Worm (Caenorhabditis elegans): ENCODE data around the gene sms-5.
A peak's percentile ranks its signal among the peaks of the same experiment; 100 is the strongest.

Gene sms-5

ce11 chrII:484328-484916 lies 10.8 kb upstream of the sms-5 start, which contains the start of the genes gldi-1 and prp-21:
Gene gldi-1 (minus strand): TSS chrII:484378.
Gene prp-21 (plus strand): TSS chrII:484866.
- peak; percentile 13 for TF ChIP-seq snpc-4 (tag; optimal IDR thresholded peaks at IDR 0.05)
- peak; percentile 80 for TF ChIP-seq lin-15B (tag; optimal IDR thresholded peaks at IDR 0.05)
- peak; percentile 56 for TF ChIP-seq pha-4 (tag; optimal IDR thresholded peaks at IDR 0.05)
- no peak for TF ChIP-seq hmg-11 (tag; optimal IDR thresholded peaks at IDR 0.05)

ce11 chrII:502638-503037 lies 7.4 kb downstream of the sms-5 start:
- TF ChIP-seq ceh-16 (tag; optimal IDR thresholded peaks at IDR 0.05) (no peak), ceh-28 (tag; optimal IDR thresholded peaks at IDR 0.05) (no peak), sea-2 (GFP tag; optimal IDR thresholded peaks at IDR 0.05) (no peak), ama-1 (optimal IDR thresholded peaks at IDR 0.05) (no peak), zag-1 (tag; optimal IDR thresholded peaks at IDR 0.05) (no peak), skn-1 (tag; optimal IDR thresholded peaks at IDR 0.05) (no peak), nhr-43 (tag; optimal IDR thresholded peaks at IDR 0.05; ENCODE audit: poor library complexity, severe bottlenecking) (no peak), nhr-28 (tag; optimal IDR thresholded peaks at IDR 0.05) (no peak), nhr-76 (tag; optimal IDR thresholded peaks at IDR 0.05) (no peak), fkh-2 (tag; optimal IDR thresholded peaks at IDR 0.05) (no peak), aly-2 (tag; optimal IDR thresholded peaks at IDR 0.05) (no peak), mml-1 (tag; optimal IDR thresholded peaks at IDR 0.05) (no peak), ZK546.5 (tag; optimal IDR thresholded peaks at IDR 0.05) (no peak), fos-1 (tag; optimal IDR thresholded peaks at IDR 0.05) (no peak)

ce11 chrII:506069-506468 lies 10.8 kb downstream of the sms-5 start:
- TF ChIP-seq lsy-12 (tag; optimal IDR thresholded peaks at IDR 0.05) (peak; percentile 68), hmg-11 (tag; optimal IDR thresholded peaks at IDR 0.05) (peak; percentile 9), nhr-25 (tag; optimal IDR thresholded peaks at IDR 0.05) (no peak), lin-15B (tag; optimal IDR thresholded peaks at IDR 0.05) (peak; percentile 53), nhr-23 (tag; optimal IDR thresholded peaks at IDR 0.05) (peak; percentile 48), ztf-4 (tag; optimal IDR thresholded peaks at IDR 0.05) (no peak), nfya-1 (tag; optimal IDR thresholded peaks at IDR 0.05; ENCODE audit: insufficient read depth) (peak; percentile 25), ceh-28 (tag; optimal IDR thresholded peaks at IDR 0.05) (peak; percentile 36), ceh-82 (tag; optimal IDR thresholded peaks at IDR 0.05) (peak; percentile 19)

ce11 chrII:508603-509002 lies 13.4 kb downstream of the sms-5 start:
- TF ChIP-seq aly-2 (tag; optimal IDR thresholded peaks at IDR 0.05) (no peak), pqm-1 (tag; optimal IDR thresholded peaks at IDR 0.05) (no peak), ceh-9 (tag; optimal IDR thresholded peaks at IDR 0.05) (no peak), eor-1 (tag; optimal IDR thresholded peaks at IDR 0.05) (no peak), fos-1 (tag; optimal IDR thresholded peaks at IDR 0.05) (no peak), nhr-237 (tag; optimal IDR thresholded peaks at IDR 0.05) (no peak), egl-27 (tag; optimal IDR thresholded peaks at IDR 0.05) (no peak), lin-15B (tag; optimal IDR thresholded peaks at IDR 0.05) (no peak), lin-39 (tag; optimal IDR thresholded peaks at IDR 0.05) (no peak), zag-1 (tag; optimal IDR thresholded peaks at IDR 0.05) (no peak), R02D3.7 (tag; optimal IDR thresholded peaks at IDR 0.05) (no peak), jun-1 (tag; optimal IDR thresholded peaks at IDR 0.05) (no peak), ama-1 (optimal IDR thresholded peaks at IDR 0.05) (no peak)

- TF ChIP-seq fkh-10 (GFP tag; optimal IDR thresholded peaks at IDR 0.05), result no peak
- TF ChIP-seq nhr-77 (tag; optimal IDR thresholded peaks at IDR 0.05), result no peak
- no peak for TF ChIP-seq nhr-237 (tag; optimal IDR thresholded peaks at IDR 0.05)
- no peak for TF ChIP-seq daf-12 (tag; optimal IDR thresholded peaks at IDR 0.05)
- no peak for TF ChIP-seq elt-3 (tag; optimal IDR thresholded peaks at IDR 0.05)
- TF ChIP-seq R02D3.7 (tag; optimal IDR thresholded peaks at IDR 0.05), result no peak
- TF ChIP-seq nhr-76 (tag; optimal IDR thresholded peaks at IDR 0.05), result no peak
- TF ChIP-seq mml-1 (tag; optimal IDR thresholded peaks at IDR 0.05), result no peak
- TF ChIP-seq ceh-16 (tag; optimal IDR thresholded peaks at IDR 0.05), result no peak
Observed at ce11 chrII:509230-509629, 14.0 kb downstream of the sms-5 start, which contains the start of gene srh-105. Gene srh-105 (minus strand): TSS chrII:509330.
